Fruit fly (Drosophila melanogaster) whole organism, embryonic: Measurements from ENCODE around the gene ph-d.

ENCODE experiments used
- Abd-B ChIP-seq: fragments of 200-800 bp; sonication (Bioruptor generic); optimal IDR thresholded peaks from 2 replicates; lab custom pipeline; 2018; ENCODE audit warnings: missing biosample characterization, mild to moderate bottlenecking, missing genetic modification characterization, moderate library complexity
- B-H2 ChIP-seq: fragments of 200-800 bp; sonication (Bioruptor generic); optimal IDR thresholded peaks from 2 replicates; lab custom pipeline; 2018; ENCODE audit warnings: missing biosample characterization, mild to moderate bottlenecking, missing genetic modification characterization
- Bteb2 ChIP-seq: fragments of 200-800 bp; sonication (Bioruptor generic); optimal IDR thresholded peaks from 2 replicates; lab custom pipeline; 2016; ENCODE audit warnings: missing biosample characterization, missing genetic modification characterization
- CG15073 ChIP-seq: fragments of 200-800 bp; sonication (Bioruptor generic); optimal IDR thresholded peaks from 2 replicates; lab custom pipeline; 2016; ENCODE audit warnings: missing biosample characterization, missing genetic modification characterization
- CG15269 ChIP-seq: fragments of 200-800 bp; sonication (Bioruptor generic); optimal IDR thresholded peaks from 2 replicates; lab custom pipeline; 2018; ENCODE audit warnings: missing biosample characterization, mild to moderate bottlenecking, missing genetic modification characterization, moderate library complexity
- CG15514 ChIP-seq: fragments of 200-800 bp; sonication (Bioruptor generic); optimal IDR thresholded peaks from 3 replicates; lab custom pipeline; 2017; ENCODE audit warnings: missing biosample characterization, missing genetic modification characterization, mild to moderate bottlenecking, moderate library complexity, missing genetic modification reagents
- CG1602 ChIP-seq: fragments of 200-800 bp; sonication (Bioruptor generic); optimal IDR thresholded peaks from 3 replicates; lab custom pipeline; 2016; ENCODE audit warnings: missing biosample characterization, missing genetic modification characterization
- CG17802 ChIP-seq: fragments of 200-800 bp; sonication (Bioruptor generic); optimal IDR thresholded peaks from 2 replicates; lab custom pipeline; 2018; ENCODE audit warnings: missing biosample characterization, mild to moderate bottlenecking, missing genetic modification characterization, moderate library complexity
- CG18764 ChIP-seq: fragments of 200-800 bp; sonication (Bioruptor generic); optimal IDR thresholded peaks from 3 replicates; lab custom pipeline; 2016; ENCODE audit warnings: missing biosample characterization, missing genetic modification characterization
- CG2712 ChIP-seq: fragments of 200-800 bp; optimal IDR thresholded peaks from 3 replicates; lab custom pipeline; 2019; ENCODE audit warnings: missing biosample characterization, mild to moderate bottlenecking, missing genetic modification characterization, moderate library complexity
- CG2875 ChIP-seq: fragments of 200-800 bp; sonication (Bioruptor generic); optimal IDR thresholded peaks from 2 replicates; lab custom pipeline; 2017; ENCODE audit warnings: missing biosample characterization, mild to moderate bottlenecking, missing genetic modification characterization, missing genetic modification reagents
- CG33557 ChIP-seq: fragments of 200-800 bp; sonication (Bioruptor generic); optimal IDR thresholded peaks from 2 replicates; lab custom pipeline; 2019; ENCODE audit warnings: missing biosample characterization, mild to moderate bottlenecking, missing genetic modification characterization, moderate library complexity
- CG34224 ChIP-seq: fragments of 200-800 bp; sonication (Bioruptor generic); IDR thresholded peaks from 3 replicates; pipeline ENCODE4 v1.3.6; 2022; ENCODE audit warnings: missing biosample characterization, missing genetic modification characterization; ENCODE audit not compliant: partially characterized antibody
- CG34376 ChIP-seq: fragments of 200-800 bp; sonication (Bioruptor generic); optimal IDR thresholded peaks from 2 replicates; lab custom pipeline; 2018; ENCODE audit warnings: missing biosample characterization, mild to moderate bottlenecking, missing genetic modification characterization
- CG3847 ChIP-seq: fragments of 200-800 bp; sonication (Bioruptor generic); IDR thresholded peaks from 2 replicates; pipeline ENCODE4 v1.3.6; 2022; ENCODE audit warnings: missing biosample characterization, missing genetic modification characterization
- CG8359 ChIP-seq: fragments of 200-800 bp; sonication (Bioruptor generic); optimal IDR thresholded peaks from 2 replicates; lab custom pipeline; 2017; ENCODE audit warnings: missing biosample characterization, mild to moderate bottlenecking, missing genetic modification characterization, borderline replicate concordance
- CG8388 ChIP-seq: fragments of 200-800 bp; sonication (Bioruptor generic); optimal IDR thresholded peaks from 2 replicates; lab custom pipeline; 2019; ENCODE audit warnings: missing biosample characterization, mild to moderate bottlenecking, missing genetic modification characterization, moderate library complexity
- CG9215 ChIP-seq: fragments of 200-800 bp; sonication (Bioruptor generic); IDR thresholded peaks from 2 replicates; pipeline ENCODE4 v1.3.6; 2022; ENCODE audit warnings: missing biosample characterization, missing genetic modification characterization
- CG9609 ChIP-seq: fragments of 200-800 bp; sonication (Bioruptor generic); optimal IDR thresholded peaks from 3 replicates; lab custom pipeline; 2016; ENCODE audit warnings: missing biosample characterization, missing genetic modification characterization
- CTCF ChIP-seq: fragments of 200-800 bp; sonication (Bioruptor generic); optimal IDR thresholded peaks from 2 replicates; lab custom pipeline; 2017; ENCODE audit warnings: missing biosample characterization, mild to moderate bottlenecking, missing genetic modification characterization, moderate library complexity
- CrebB ChIP-seq: fragments of 200-800 bp; sonication (Bioruptor generic); optimal IDR thresholded peaks from 3 replicates; lab custom pipeline; 2018; ENCODE audit warnings: missing biosample characterization, mild to moderate bottlenecking, missing genetic modification characterization
- Drgx ChIP-seq: fragments of 200-800 bp; sonication (Bioruptor generic); IDR thresholded peaks from 2 replicates; pipeline ENCODE4 v1.3.6; 2022; ENCODE audit warnings: missing biosample characterization, missing genetic modification characterization
- Elba2 ChIP-seq: fragments of 200-800 bp; sonication (Bioruptor generic); optimal IDR thresholded peaks from 3 replicates; lab custom pipeline; 2016; ENCODE audit warnings: missing biosample characterization, missing genetic modification characterization
- Ets65A ChIP-seq: fragments of 200-800 bp; sonication (Bioruptor generic); peaks from one replicate; lab custom pipeline; 2016; ENCODE audit warnings: missing biosample characterization, missing genetic modification characterization
- GATAe ChIP-seq: fragments of 200-800 bp; sonication (Bioruptor generic); conservative IDR thresholded peaks from 2 replicates; pipeline ENCODE4 v1.3.6; 2022; ENCODE audit warnings: missing biosample characterization, missing genetic modification characterization
- Hand ChIP-seq: fragments of 200-800 bp; sonication (Bioruptor generic); optimal IDR thresholded peaks from 2 replicates; lab custom pipeline; 2017; ENCODE audit warnings: mild to moderate bottlenecking, missing biosample characterization, missing genetic modification reagents, missing genetic modification characterization
- Hsf ChIP-seq: fragments of 200-800 bp; sonication (Bioruptor generic); optimal IDR thresholded peaks from 3 replicates; lab custom pipeline; 2016; ENCODE audit warnings: missing biosample characterization, missing genetic modification characterization
- NfI ChIP-seq: fragments of 200-800 bp; sonication (Bioruptor generic); optimal IDR thresholded peaks from 3 replicates; lab custom pipeline; 2018; ENCODE audit warnings: missing biosample characterization, mild to moderate bottlenecking, missing genetic modification characterization, moderate library complexity
- Oli ChIP-seq: fragments of 200-800 bp; sonication (Bioruptor generic); optimal IDR thresholded peaks from 2 replicates; lab custom pipeline; 2018; ENCODE audit warnings: missing biosample characterization, mild to moderate bottlenecking, missing genetic modification characterization, moderate library complexity
- Opbp ChIP-seq: fragments of 200-800 bp; sonication (Bioruptor generic); IDR thresholded peaks from 3 replicates; pipeline ENCODE4 v1.3.6; 2022; ENCODE audit warnings: missing biosample characterization, missing genetic modification characterization; ENCODE audit not compliant: partially characterized antibody
- Side ChIP-seq: fragments of 200-800 bp; sonication (Bioruptor generic); optimal IDR thresholded peaks from 2 replicates; lab custom pipeline; 2016; ENCODE audit warnings: missing biosample characterization, missing genetic modification characterization
- Six4 ChIP-seq: fragments of 200-800 bp; sonication (Bioruptor generic); optimal IDR thresholded peaks from 2 replicates; lab custom pipeline; 2016; ENCODE audit warnings: missing biosample characterization, missing genetic modification characterization
- Ssrp ChIP-seq: fragments of 200-800 bp; sonication (Bioruptor generic); optimal IDR thresholded peaks from 2 replicates; lab custom pipeline; 2018; ENCODE audit warnings: missing biosample characterization, mild to moderate bottlenecking, missing genetic modification characterization, moderate library complexity
- Trl ChIP-seq, 3 experiments: fragments of >200 bp in 2 of 3; fragments of 200-800 bp in 1 of 3; sonication (Bioruptor generic) in 1 of 3; optimal IDR thresholded peaks; 2 replicates in 1 of 3; 3 replicates in 2 of 3; lab custom pipeline; 2016 to 2017; ENCODE audit warnings: missing biosample characterization in 1 of 3, missing genetic modification characterization in 1 of 3
- Xrp1 ChIP-seq: fragments of 200-800 bp; sonication (Bioruptor generic); IDR thresholded peaks from 2 replicates; pipeline ENCODE4 v1.3.6; 2022; ENCODE audit warnings: missing biosample characterization, missing genetic modification characterization
- ab ChIP-seq: fragments of 200-800 bp; sonication (Bioruptor generic); optimal IDR thresholded peaks from 2 replicates; lab custom pipeline; 2016; ENCODE audit warnings: missing biosample characterization, missing genetic modification characterization
- ato ChIP-seq: fragments of 200-800 bp; sonication (Bioruptor generic); IDR thresholded peaks from 2 replicates; pipeline ENCODE4 v1.3.6; 2022; ENCODE audit warnings: missing biosample characterization, missing genetic modification characterization; ENCODE audit not compliant: partially characterized antibody
- cas ChIP-seq: fragments of 200-800 bp; sonication (Bioruptor generic); IDR thresholded peaks from 2 replicates; pipeline ENCODE4 v1.3.6; 2022; ENCODE audit warnings: missing biosample characterization, missing genetic modification characterization
- danr ChIP-seq: fragments of 200-800 bp; sonication (Bioruptor generic); IDR thresholded peaks from 2 replicates; pipeline ENCODE4 v1.3.6; 2022; ENCODE audit warnings: missing biosample characterization, missing genetic modification characterization
- ewg ChIP-seq: fragments of 200-800 bp; sonication (Bioruptor generic); optimal IDR thresholded peaks from 3 replicates; lab custom pipeline; 2017; ENCODE audit warnings: mild to moderate bottlenecking, missing biosample characterization, missing genetic modification reagents, missing genetic modification characterization
- hth ChIP-seq: fragments of >200 bp; optimal IDR thresholded peaks from 2 replicates; lab custom pipeline; 2017; ENCODE audit warnings: inconsistent platforms
- lola ChIP-seq, 3 experiments: fragments of >200 bp in 2 of 3; fragments of 200-800 bp in 1 of 3; sonication (Bioruptor generic) in 1 of 3; optimal IDR thresholded peaks; 2 replicates each; lab custom pipeline; 2017 to 2019; ENCODE audit warnings: missing biosample characterization in 3 of 3, missing genetic modification characterization in 3 of 3, mild to moderate bottlenecking in 1 of 3, moderate library complexity in 1 of 3
- ranshi ChIP-seq: fragments of 200-800 bp; sonication (Bioruptor generic); IDR thresholded peaks from 2 replicates; pipeline ENCODE4 v1.3.6; 2022; ENCODE audit warnings: missing biosample characterization, missing genetic modification characterization
- sob ChIP-seq: fragments of 200-800 bp; sonication (Bioruptor generic); IDR thresholded peaks from 2 replicates; pipeline ENCODE4 v1.3.6; 2022; ENCODE audit warnings: missing biosample characterization, missing genetic modification characterization
- tio ChIP-seq: fragments of 200-800 bp; sonication (Bioruptor generic); optimal IDR thresholded peaks from 2 replicates; lab custom pipeline; 2017; ENCODE audit warnings: missing biosample characterization, missing genetic modification characterization, inconsistent platforms
- trem ChIP-seq: fragments of 200-800 bp; optimal IDR thresholded peaks from 3 replicates; lab custom pipeline; 2019; ENCODE audit warnings: missing biosample characterization, mild to moderate bottlenecking, missing genetic modification characterization, moderate library complexity
- twi ChIP-seq: fragments of 200-800 bp; optimal IDR thresholded peaks from 2 replicates; lab custom pipeline; 2019; ENCODE audit warnings: missing biosample characterization, mild to moderate bottlenecking, missing genetic modification characterization, moderate library complexity
- z ChIP-seq: fragments of 200-800 bp; sonication (Bioruptor generic); IDR thresholded peaks from 3 replicates; pipeline ENCODE4 v1.3.6; 2022; ENCODE audit warnings: missing biosample characterization, missing genetic modification characterization
- zf30C ChIP-seq: fragments of 200-800 bp; sonication (Bioruptor generic); optimal IDR thresholded peaks from 3 replicates; lab custom pipeline; 2018; ENCODE audit warnings: missing biosample characterization, mild to moderate bottlenecking, missing genetic modification characterization

The ph-d gene

DNA sequence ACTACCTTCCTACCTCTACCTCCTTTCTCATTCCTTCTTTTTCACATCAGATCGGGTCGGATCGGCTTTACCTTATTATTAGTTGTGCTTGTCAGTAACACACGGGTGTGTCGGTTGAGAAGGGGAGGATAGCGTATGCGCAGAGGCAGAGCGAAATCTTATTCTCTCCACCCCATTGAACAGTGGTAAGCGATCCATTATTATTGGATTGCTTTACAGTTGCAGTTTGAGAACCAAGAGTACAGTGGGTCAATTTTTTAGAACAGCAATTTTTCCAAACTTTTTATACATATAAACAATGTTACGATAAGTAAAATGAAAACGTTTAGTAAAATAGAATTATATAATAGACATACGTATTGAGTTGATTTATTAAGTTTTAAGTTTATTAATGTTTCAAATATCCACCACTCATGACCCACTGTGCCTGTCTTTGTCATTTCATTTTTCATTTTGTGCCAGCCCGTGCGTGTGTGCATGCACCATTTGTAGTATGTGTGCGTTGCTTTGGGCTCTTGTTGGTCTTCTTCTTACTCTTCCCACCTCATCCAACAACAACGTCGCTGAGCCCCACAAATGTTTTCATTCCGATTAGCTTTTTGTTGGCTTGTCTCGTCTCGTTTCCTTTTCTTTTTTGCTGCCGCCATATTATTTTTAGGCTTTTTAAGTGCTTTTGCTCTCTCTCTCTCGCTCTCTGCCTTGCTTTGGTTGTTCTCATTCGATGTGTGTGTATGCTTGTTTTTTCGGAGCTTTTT, 14.7 kb upstream of the ph-d start (continued):
- TF ChIP-seq Opbp (GFP tag; lab: Robert Waterston, UW), result peak; percentile 56; the same call in 1 of the 3 replicates
- TF ChIP-seq z, result peak; percentile 79
- TF ChIP-seq Hsf (GFP tag; lab: Kevin White, UChicago), result peak; percentile 98
- peak; percentile 97 for TF ChIP-seq Ets65A (GFP tag; lab: Kevin White, UChicago)
- TF ChIP-seq CG8359 (GFP tag; lab: Kevin White, UChicago), result peak; percentile 96
- TF ChIP-seq Trl (optimal IDR thresholded peaks at IDR 0.05; lab: Kevin White, UChicago), result peak; percentile 68 to 95
- TF ChIP-seq Trl (GFP tag; optimal IDR thresholded peaks at IDR 0.05; lab: Kevin White, UChicago), result peak; percentile 90
- TF ChIP-seq trem (tag; lab: Kevin White, UChicago), result peak; percentile 97
- peak; percentile 97 for TF ChIP-seq CG18764 (GFP tag; lab: Kevin White, UChicago)
- peak; percentile 20 for TF ChIP-seq ab (GFP tag; lab: Kevin White, UChicago)
- TF ChIP-seq CG34224, result peak; percentile 61; the same call in 1 of the 3 replicates
- TF ChIP-seq lola (GFP tag; optimal IDR thresholded peaks at IDR 0.05; lab: Kevin White, UChicago), result peak in 1 of 3 experiments; percentile 99
- peak; percentile 99 for TF ChIP-seq NfI (GFP tag; lab: Kevin White, UChicago)
- TF ChIP-seq CrebB, result peak; percentile 99
- peak; percentile 96 for TF ChIP-seq ewg (GFP tag; lab: Kevin White, UChicago)
- TF ChIP-seq sob (GFP tag; lab: Robert Waterston, UW), result peak; percentile 99
- peak; percentile 48 for TF ChIP-seq zf30C (GFP tag; lab: Kevin White, UChicago)
- TF ChIP-seq CG2875 (GFP tag; lab: Kevin White, UChicago), result peak; percentile 97
- TF ChIP-seq Hand (GFP tag; lab: Kevin White, UChicago), result peak; percentile 100
- TF ChIP-seq CG15073, result peak; percentile 89
- peak; percentile 91 for TF ChIP-seq Elba2 (GFP tag; lab: Kevin White, UChicago)
- TF ChIP-seq Side (GFP tag; lab: Kevin White, UChicago), result peak; percentile 92
- TF ChIP-seq hth, result no peak
- TF ChIP-seq cas (GFP tag; lab: Robert Waterston, UW), result peak; percentile 96
- TF ChIP-seq CG15269 (tag; lab: Kevin White, UChicago), result peak; percentile 99
- peak; percentile 99 for TF ChIP-seq CG3847
- peak; percentile 91 for TF ChIP-seq CG9609 (GFP tag; lab: Kevin White, UChicago)
- peak; percentile 79 for TF ChIP-seq CTCF (GFP tag; lab: Kevin White, UChicago)
- peak; percentile 99 for TF ChIP-seq CG8388 (GFP tag; lab: Kevin White, UChicago)
- TF ChIP-seq ato (GFP tag; lab: Robert Waterston, UW), result peak; percentile 61
- peak; percentile 99 for TF ChIP-seq Abd-B (GFP tag; lab: Kevin White, UChicago)
- peak; percentile 99 for TF ChIP-seq danr (GFP tag; lab: Robert Waterston, UW)
- TF ChIP-seq ranshi, result peak; percentile 98
- peak; percentile 95 for TF ChIP-seq CG15514 (GFP tag; lab: Kevin White, UChicago)
- peak; percentile 99 for TF ChIP-seq B-H2 (GFP tag; lab: Kevin White, UChicago)
- TF ChIP-seq Bteb2 (GFP tag; lab: Kevin White, UChicago), result peak; percentile 97
- TF ChIP-seq CG2712 (tag; lab: Kevin White, UChicago), result peak; percentile 100
- TF ChIP-seq Ssrp (tag; lab: Kevin White, UChicago), result peak; percentile 99
- TF ChIP-seq Oli, result peak; percentile 99
- peak; percentile 99 for TF ChIP-seq CG34376 (GFP tag; lab: Kevin White, UChicago)
- TF ChIP-seq GATAe (GFP tag; lab: Robert Waterston, UW), result peak; percentile 97
- peak; percentile 97 for TF ChIP-seq twi (tag; lab: Kevin White, UChicago)
- TF ChIP-seq CG9215, result peak; percentile 98
- peak; percentile 98 for TF ChIP-seq Drgx (GFP tag; lab: Robert Waterston, UW)
- peak; percentile 98 for TF ChIP-seq Six4 (GFP tag; lab: Kevin White, UChicago)
- TF ChIP-seq tio (GFP tag; lab: Kevin White, UChicago), result peak; percentile 99
- TF ChIP-seq CG33557 (GFP tag; lab: Kevin White, UChicago), result peak; percentile 99
- peak; percentile 92 for TF ChIP-seq CG17802 (tag; lab: Kevin White, UChicago)
- peak; percentile 99 for TF ChIP-seq Xrp1 (GFP tag; lab: Robert Waterston, UW)
- peak; percentile 99 for TF ChIP-seq CG1602 (GFP tag; lab: Kevin White, UChicago)
